Fruit fly (Drosophila melanogaster): ENCODE results near the gene CG10053.

DNA sequence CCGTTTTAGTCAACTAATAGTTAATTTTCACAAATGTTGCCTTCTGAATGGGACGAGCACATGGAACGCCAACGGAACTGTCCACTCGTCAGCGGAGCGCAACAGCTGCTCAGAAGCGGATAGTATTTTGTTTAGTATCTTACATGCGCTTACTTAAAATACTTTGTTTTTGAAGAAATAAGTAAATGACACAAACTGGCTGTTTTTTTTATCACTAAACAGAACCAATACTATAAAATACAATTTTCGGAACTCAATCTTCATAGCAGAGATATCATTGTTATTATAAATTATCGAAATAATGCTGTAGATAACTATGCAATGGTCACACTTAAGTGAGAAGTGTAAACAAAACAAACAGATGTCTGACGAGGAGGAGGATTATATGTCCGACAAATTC lies at the start of gene CG10053, which contains the start of gene Noc3:
- TF ChIP-seq CG8478 (optimal IDR thresholded peaks at IDR 0.05) (no peak), CTCF (optimal IDR thresholded peaks at IDR 0.05) (no peak)
